Fruit fly (Drosophila melanogaster): Measurements from ENCODE around the gene MED14.
A peak's percentile ranks its signal among the peaks of the same experiment; 100 is the strongest.

MED14 gene

DNA sequence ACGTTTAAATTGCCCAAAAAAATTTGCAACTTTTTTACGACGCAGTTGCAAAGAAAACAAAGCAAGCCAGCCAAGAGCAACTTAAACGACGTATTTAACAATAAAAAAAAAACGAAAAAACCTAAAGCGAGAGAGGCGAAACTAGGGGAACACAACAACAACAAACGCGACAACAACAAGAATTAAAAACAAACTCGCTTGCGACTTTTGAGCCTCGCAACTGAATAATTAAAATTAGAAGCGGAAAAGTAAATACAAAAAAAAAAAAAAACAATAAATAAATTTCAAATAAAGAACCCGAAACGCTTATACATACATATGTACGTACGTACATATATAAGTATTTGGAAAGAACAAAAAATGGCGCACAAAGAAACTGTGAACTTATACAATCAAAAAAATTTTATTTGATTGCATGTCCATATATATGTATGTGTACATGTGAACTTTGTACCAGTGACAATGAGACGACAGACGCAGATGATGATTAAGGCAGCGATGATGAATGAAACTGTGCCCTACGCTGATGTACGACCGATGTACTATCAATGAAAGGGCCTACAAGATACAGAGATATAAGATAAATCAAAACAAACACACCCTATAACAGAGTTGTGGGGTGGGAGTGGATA is 35.7 kb downstream of the MED14 start:
- TF ChIP-seq fru (GFP tag; optimal IDR thresholded peaks at IDR 0.05) (no peak), usp (GFP tag; optimal IDR thresholded peaks at IDR 0.05) (no peak), h (GFP tag; optimal IDR thresholded peaks at IDR 0.05) (no peak), woc (GFP tag; optimal IDR thresholded peaks at IDR 0.05) (no peak), Abd-B (GFP tag; optimal IDR thresholded peaks at IDR 0.05) (no peak), foxo (GFP tag; optimal IDR thresholded peaks at IDR 0.05) (no peak), Hnf4 (GFP tag; optimal IDR thresholded peaks at IDR 0.05) (peak; percentile 42), CG9705 (GFP tag; optimal IDR thresholded peaks at IDR 0.05) (no peak)

DNA sequence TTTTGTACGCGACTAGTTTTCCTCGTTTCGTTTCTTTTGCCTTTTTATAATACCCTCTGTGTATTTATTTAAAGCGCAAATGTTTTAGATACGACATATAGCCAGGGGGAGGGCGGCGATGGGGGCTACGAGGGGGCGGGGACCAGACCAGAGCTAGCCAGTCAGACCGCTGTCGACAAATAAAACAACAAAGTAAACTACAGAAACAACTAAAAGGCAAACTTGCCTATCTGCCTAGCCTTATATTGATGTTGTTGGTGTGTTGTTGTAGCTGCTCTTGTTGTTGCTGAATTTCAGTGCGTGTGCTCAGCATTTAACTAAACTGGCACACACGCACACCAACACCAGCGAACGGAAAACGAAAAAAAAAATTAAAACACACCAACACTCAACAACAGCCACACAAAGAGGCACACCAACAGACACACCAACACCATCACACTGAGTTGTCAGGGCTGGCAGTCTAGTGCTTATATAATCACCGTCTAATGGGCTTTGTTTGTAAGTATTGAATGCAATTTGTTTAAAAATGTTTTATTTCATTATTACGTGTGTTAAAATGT is 36.4 kb downstream of the MED14 start:
- no peak for TF ChIP-seq OdsH (GFP tag; optimal IDR thresholded peaks at IDR 0.05)
- TF ChIP-seq CG9705 (GFP tag; optimal IDR thresholded peaks at IDR 0.05), result no peak
- no peak for TF ChIP-seq N (GFP tag; optimal IDR thresholded peaks at IDR 0.05)
- TF ChIP-seq CG32264 (GFP tag; optimal IDR thresholded peaks at IDR 0.05), result no peak
- TF ChIP-seq fru (GFP tag; optimal IDR thresholded peaks at IDR 0.05), result no peak

DNA sequence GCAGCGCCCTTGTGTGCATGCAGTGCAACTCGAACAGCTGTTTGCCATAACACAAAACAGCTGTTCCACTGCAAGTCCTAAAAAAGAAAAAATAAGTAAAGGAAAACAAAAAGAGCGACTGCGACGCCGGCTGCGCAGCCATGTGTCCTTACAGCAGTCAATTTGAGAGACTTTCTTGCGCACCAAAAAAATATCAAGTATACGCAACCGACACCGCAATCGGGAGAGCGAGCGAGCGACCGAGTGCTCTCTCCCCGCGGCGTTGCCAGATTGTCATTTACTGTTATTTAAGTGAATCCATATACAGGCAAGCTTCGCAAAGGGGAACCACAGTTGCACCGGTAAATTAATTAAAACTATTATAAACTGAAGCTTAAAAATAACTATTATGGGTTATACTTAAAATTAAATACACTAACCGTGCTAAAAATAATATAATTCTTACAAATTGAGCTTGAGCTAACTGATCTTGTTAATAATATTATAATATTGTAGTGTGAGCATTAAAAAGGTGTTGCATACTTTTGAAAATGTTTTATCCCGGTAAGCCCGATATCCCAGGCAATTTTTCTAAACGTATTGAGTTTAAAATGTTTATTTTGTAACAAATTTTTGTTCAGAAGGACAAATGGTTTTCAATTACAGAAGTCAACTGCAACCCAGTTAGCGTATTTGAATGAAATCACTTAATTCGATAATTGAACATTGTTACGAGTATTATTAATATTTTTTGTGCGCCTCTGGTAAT is 37.0 kb downstream of the MED14 start:
- TF ChIP-seq fru (GFP tag; optimal IDR thresholded peaks at IDR 0.05) (peak; percentile 38), dl (GFP tag; optimal IDR thresholded peaks at IDR 0.05; ENCODE audit: insufficient read depth in 1 of 2, partially characterized antibody in 2 of 2) (peak in 1 of 2 experiments; percentile 23), foxo (GFP tag; optimal IDR thresholded peaks at IDR 0.05) (peak in 1 of 2 experiments; percentile 39), Hr83 (GFP tag; optimal IDR thresholded peaks at IDR 0.05; ENCODE audit: poor library complexity, severe bottlenecking) (peak; percentile 21), psq (GFP tag; optimal IDR thresholded peaks at IDR 0.05) (peak; percentile 4), ey (GFP tag; optimal IDR thresholded peaks at IDR 0.05) (peak; percentile 23), brk (GFP tag; optimal IDR thresholded peaks at IDR 0.05) (no peak), rgr (GFP tag; optimal IDR thresholded peaks at IDR 0.05) (peak; percentile 28), woc (GFP tag; optimal IDR thresholded peaks at IDR 0.05) (peak; percentile 6), Mio (GFP tag; optimal IDR thresholded peaks at IDR 0.05) (no peak), lola (GFP tag; optimal IDR thresholded peaks at IDR 0.05) (no peak), sv (GFP tag; optimal IDR thresholded peaks at IDR 0.05) (peak; percentile 44), HLH106 (tag; optimal IDR thresholded peaks at IDR 0.05) (peak; percentile 12)

DNA sequence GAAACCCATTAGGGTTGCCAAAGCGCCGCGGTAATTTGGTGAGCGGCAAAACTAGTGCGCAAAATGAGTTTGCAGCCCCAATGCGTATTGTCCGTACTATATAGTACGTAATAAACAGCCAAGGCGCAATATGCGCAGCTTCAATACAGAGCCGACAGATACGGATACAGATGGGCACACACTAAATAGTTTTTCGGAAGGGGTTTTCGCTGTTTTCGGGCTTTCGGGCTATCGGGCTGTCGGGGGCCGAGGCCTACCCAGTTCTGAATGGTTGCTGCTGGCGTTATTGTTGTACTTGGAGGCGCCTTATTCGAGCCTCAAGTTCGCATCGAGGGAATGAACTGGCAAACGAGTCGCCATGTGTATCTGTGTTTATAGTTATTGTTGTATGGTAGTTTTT is 37.6 kb downstream of the MED14 start:
- TF ChIP-seq CG9705 (GFP tag; optimal IDR thresholded peaks at IDR 0.05) (no peak), Rel (GFP tag; optimal IDR thresholded peaks at IDR 0.05) (no peak), Rel (tag; optimal IDR thresholded peaks at IDR 0.05) (no peak), jim (GFP tag; optimal IDR thresholded peaks at IDR 0.05) (no peak), fru (GFP tag; optimal IDR thresholded peaks at IDR 0.05) (no peak), br (GFP tag; optimal IDR thresholded peaks at IDR 0.05) (no peak)

DNA sequence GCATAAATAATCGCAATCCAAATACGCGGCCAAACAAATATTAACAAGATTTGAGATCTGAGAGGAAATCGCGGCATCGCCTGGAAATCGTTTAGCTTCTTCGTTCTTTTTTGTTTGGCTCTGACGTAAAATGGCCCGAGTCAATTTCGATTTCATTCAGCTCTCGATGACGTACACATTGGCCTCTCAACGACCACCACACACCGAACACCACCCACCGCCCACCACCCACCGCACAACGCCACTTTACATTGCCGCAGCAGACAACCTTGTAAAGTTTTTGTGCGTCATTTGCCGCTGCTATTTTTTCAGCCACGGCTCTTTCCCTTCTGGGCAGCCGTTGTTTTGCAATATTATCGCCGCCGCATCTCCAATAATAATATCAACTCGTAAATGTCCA is 39.0 kb downstream of the MED14 start:
- TF ChIP-seq sv (GFP tag; optimal IDR thresholded peaks at IDR 0.05), result no peak
- TF ChIP-seq Dif (GFP tag; optimal IDR thresholded peaks at IDR 0.05; ENCODE audit: partially characterized antibody), result no peak
- TF ChIP-seq rgr (GFP tag; optimal IDR thresholded peaks at IDR 0.05), result no peak
- TF ChIP-seq lola (GFP tag; optimal IDR thresholded peaks at IDR 0.05), result no peak
- TF ChIP-seq jim (GFP tag; optimal IDR thresholded peaks at IDR 0.05), result no peak
- TF ChIP-seq Myc (optimal IDR thresholded peaks at IDR 0.05), result no peak
- no peak for TF ChIP-seq br (GFP tag; optimal IDR thresholded peaks at IDR 0.05)
- TF ChIP-seq fru (GFP tag; optimal IDR thresholded peaks at IDR 0.05), result no peak
- no peak for TF ChIP-seq N (GFP tag; optimal IDR thresholded peaks at IDR 0.05)
- no peak for TF ChIP-seq psq (GFP tag; optimal IDR thresholded peaks at IDR 0.05)
- TF ChIP-seq Vsx2 (GFP tag; optimal IDR thresholded peaks at IDR 0.05; ENCODE audit: partially characterized antibody), result no peak
- no peak for TF ChIP-seq HLH106 (tag; optimal IDR thresholded peaks at IDR 0.05)
- TF ChIP-seq Hnf4 (GFP tag; optimal IDR thresholded peaks at IDR 0.05), result no peak
